Worm (Caenorhabditis elegans): Measurements from ENCODE around the gene nhx-1.
"Not testable (repeated sequence)": the region's sequence is repeated elsewhere in the genome, so short reads cannot be mapped to it uniquely, and the experiment has no call there.

The nhx-1 gene

DNA sequence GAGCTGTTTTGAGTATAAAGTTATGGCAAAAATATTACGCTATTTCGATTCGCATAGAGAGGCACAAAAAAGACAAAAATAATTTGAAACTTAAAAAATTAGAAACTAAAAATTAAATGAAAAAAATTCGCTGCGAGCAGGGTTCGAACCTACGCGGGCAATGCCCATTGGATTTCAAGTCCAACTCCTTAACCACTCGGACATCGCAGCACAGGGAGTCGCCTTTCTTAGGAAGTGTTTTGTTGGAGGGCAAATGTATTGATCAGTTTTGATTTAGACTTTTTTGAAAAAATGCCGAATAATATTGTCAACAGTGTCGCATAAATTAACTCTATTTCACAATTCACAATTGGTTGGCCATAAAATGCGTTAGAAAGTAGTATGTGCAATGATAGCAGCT, 25.6 kb downstream of the nhx-1 start:
- no peak for TF ChIP-seq ceh-13 (GFP tag; optimal IDR thresholded peaks at IDR 0.05)
- no peak for TF ChIP-seq B0310.2 (tag; optimal IDR thresholded peaks at IDR 0.05)
- no peak for TF ChIP-seq pes-1 (GFP tag; IDR thresholded peaks at IDR 0.05)
- no peak for TF ChIP-seq tra-4 (tag; optimal IDR thresholded peaks at IDR 0.05)
- no peak for TF ChIP-seq aly-1 (tag; optimal IDR thresholded peaks at IDR 0.05)
- no peak for TF ChIP-seq sea-1 (GFP tag; conservative IDR thresholded peaks at IDR 0.05)
- TF ChIP-seq hmg-4 (GFP tag; optimal IDR thresholded peaks at IDR 0.05): no peak
- TF ChIP-seq hnd-1 (tag; optimal IDR thresholded peaks at IDR 0.05): no peak
- no peak for TF ChIP-seq flt-1 (GFP tag; IDR thresholded peaks at IDR 0.05)
- TF ChIP-seq ceh-36 (tag; optimal IDR thresholded peaks at IDR 0.05): no peak
- TF ChIP-seq F13C5.2 (tag; optimal IDR thresholded peaks at IDR 0.05): no peak
- no peak for TF ChIP-seq scrt-1 (GFP tag; IDR thresholded peaks at IDR 0.05)
- TF ChIP-seq hmbx-1 (tag; optimal IDR thresholded peaks at IDR 0.05): no peak
- TF ChIP-seq tbx-37 (GFP tag; conservative IDR thresholded peaks at IDR 0.05): no peak
- TF ChIP-seq ama-1 (optimal IDR thresholded peaks at IDR 0.05): no peak
- TF ChIP-seq tbx-11 (GFP tag; IDR thresholded peaks at IDR 0.05): no peak
- TF ChIP-seq ets-7 (tag; optimal IDR thresholded peaks at IDR 0.05): no peak

DNA sequence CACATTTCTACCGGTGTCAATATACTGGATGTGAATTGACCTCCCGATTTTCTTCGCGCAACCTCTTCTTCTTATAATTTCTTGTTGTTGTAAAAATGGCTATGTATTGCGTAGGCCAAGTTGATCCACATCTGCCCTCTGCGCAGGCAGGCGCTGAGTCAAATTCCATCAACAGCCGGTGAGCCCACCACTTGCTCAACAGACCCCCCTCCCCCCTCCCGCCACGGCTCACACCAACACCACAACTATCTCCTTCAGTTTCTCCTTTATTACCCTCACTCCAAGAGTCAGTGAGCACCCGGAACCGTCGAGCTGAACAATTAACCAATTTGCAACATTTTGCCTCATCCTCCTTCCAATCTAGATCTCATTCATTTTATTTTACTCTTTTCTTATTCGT, 27.4 kb downstream of the nhx-1 start:
- TF ChIP-seq hnd-1 (tag; optimal IDR thresholded peaks at IDR 0.05) (no peak), scrt-1 (GFP tag; IDR thresholded peaks at IDR 0.05) (no peak), hmg-4 (GFP tag; optimal IDR thresholded peaks at IDR 0.05) (no peak)

DNA sequence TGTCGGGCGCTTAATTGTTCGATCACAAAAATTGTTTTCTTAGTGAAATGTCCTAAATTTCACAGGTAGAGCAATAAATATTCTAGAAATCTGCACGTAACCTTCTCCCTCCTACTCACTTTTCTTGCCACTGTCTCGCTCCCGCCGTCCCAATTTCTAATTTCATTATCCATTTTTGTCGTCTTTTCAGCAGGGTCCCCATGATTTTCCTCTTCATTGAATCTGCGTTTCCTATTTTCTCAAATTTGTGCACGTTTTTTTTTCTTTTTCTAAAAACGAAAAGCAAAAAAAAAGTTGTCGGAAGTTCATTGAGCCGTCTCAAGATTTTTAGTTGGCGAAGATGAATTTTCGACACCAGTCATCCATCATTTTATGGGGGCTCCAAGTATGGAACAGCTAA, 29.5 kb downstream of the nhx-1 start:
- TF ChIP-seq ceh-36 (tag; optimal IDR thresholded peaks at IDR 0.05) (no peak), sea-1 (GFP tag; conservative IDR thresholded peaks at IDR 0.05) (no peak), ama-1 (optimal IDR thresholded peaks at IDR 0.05) (no peak), F13C5.2 (tag; optimal IDR thresholded peaks at IDR 0.05) (no peak), B0310.2 (tag; optimal IDR thresholded peaks at IDR 0.05) (no peak), ets-7 (tag; optimal IDR thresholded peaks at IDR 0.05) (no peak), tbx-11 (GFP tag; IDR thresholded peaks at IDR 0.05) (no peak), hmg-4 (GFP tag; optimal IDR thresholded peaks at IDR 0.05) (no peak), flt-1 (GFP tag; IDR thresholded peaks at IDR 0.05) (no peak), hnd-1 (tag; optimal IDR thresholded peaks at IDR 0.05) (no peak), ceh-13 (GFP tag; optimal IDR thresholded peaks at IDR 0.05) (no peak), tra-4 (tag; optimal IDR thresholded peaks at IDR 0.05) (no peak), pes-1 (GFP tag; IDR thresholded peaks at IDR 0.05) (no peak), tbx-37 (GFP tag; conservative IDR thresholded peaks at IDR 0.05) (no peak)

DNA sequence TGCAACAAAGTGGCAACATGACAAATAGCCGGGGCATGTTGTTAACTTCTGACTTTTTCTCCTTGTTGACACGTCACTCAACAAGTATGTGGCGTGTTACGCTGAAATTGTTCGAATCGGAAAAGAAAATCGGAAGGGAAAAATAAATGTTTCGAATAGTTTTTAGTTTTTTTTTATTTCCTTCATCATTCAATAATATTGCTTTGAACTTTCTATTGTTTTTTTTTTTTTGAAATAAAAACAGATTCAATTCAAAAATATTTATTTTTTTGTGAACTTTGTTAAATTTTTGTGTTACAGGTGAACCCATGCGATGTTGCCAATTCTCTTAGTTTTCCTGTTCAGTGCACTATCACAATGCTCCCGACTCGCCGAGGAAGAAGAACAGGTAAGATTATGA, 32.7 kb downstream of the nhx-1 start, which contains the start of gene cpd-2:
cpd-2 (plus strand) TSS at position 301 of the 400 bp plus-strand sequence.
- TF ChIP-seq ceh-36 (tag; optimal IDR thresholded peaks at IDR 0.05): no peak
- TF ChIP-seq hmg-4 (GFP tag; optimal IDR thresholded peaks at IDR 0.05): no peak
- TF ChIP-seq aly-1 (tag; optimal IDR thresholded peaks at IDR 0.05): no peak
- TF ChIP-seq flt-1 (GFP tag; IDR thresholded peaks at IDR 0.05): no peak
- TF ChIP-seq hmbx-1 (tag; optimal IDR thresholded peaks at IDR 0.05): no peak
- TF ChIP-seq B0310.2 (tag; optimal IDR thresholded peaks at IDR 0.05): no peak
- TF ChIP-seq ets-7 (tag; optimal IDR thresholded peaks at IDR 0.05): no peak
- TF ChIP-seq tbx-11 (GFP tag; IDR thresholded peaks at IDR 0.05): no peak
- no peak for TF ChIP-seq scrt-1 (GFP tag; IDR thresholded peaks at IDR 0.05)
- no peak for TF ChIP-seq tra-4 (tag; optimal IDR thresholded peaks at IDR 0.05)
- no peak for TF ChIP-seq F13C5.2 (tag; optimal IDR thresholded peaks at IDR 0.05)

ce11 chrX:16055245-16055644, 38.3 kb downstream of the nhx-1 start, which contains the start of gene T27A8.7:
T27A8.7 (plus strand) TSS chrX:16055545.
- no peak for TF ChIP-seq tra-4 (tag; optimal IDR thresholded peaks at IDR 0.05)

ce11 chrX:16056404-16056803, 39.5 kb downstream of the nhx-1 start:
- TF ChIP-seq flt-1 (GFP tag; IDR thresholded peaks at IDR 0.05) (no peak), sea-1 (GFP tag; conservative IDR thresholded peaks at IDR 0.05) (peak; percentile 53; the same call in 1 of the 2 replicates), hmg-4 (GFP tag; optimal IDR thresholded peaks at IDR 0.05) (peak; percentile 50), B0310.2 (tag; optimal IDR thresholded peaks at IDR 0.05) (no peak), ets-7 (tag; optimal IDR thresholded peaks at IDR 0.05) (no peak), tbx-11 (GFP tag; IDR thresholded peaks at IDR 0.05) (0 out of 2 replicates have a peak, but pooled peaks have one; percentile 14), F13C5.2 (tag; optimal IDR thresholded peaks at IDR 0.05) (peak; percentile 85), hmbx-1 (tag; optimal IDR thresholded peaks at IDR 0.05) (no peak), tra-4 (tag; optimal IDR thresholded peaks at IDR 0.05) (no peak), ama-1 (optimal IDR thresholded peaks at IDR 0.05) (no peak), pes-1 (GFP tag; IDR thresholded peaks at IDR 0.05) (peak; percentile 47; the same call in 1 of the 2 replicates), aly-1 (tag; optimal IDR thresholded peaks at IDR 0.05) (no peak), tbx-37 (GFP tag; conservative IDR thresholded peaks at IDR 0.05) (no peak), scrt-1 (GFP tag; IDR thresholded peaks at IDR 0.05) (no peak)

DNA sequence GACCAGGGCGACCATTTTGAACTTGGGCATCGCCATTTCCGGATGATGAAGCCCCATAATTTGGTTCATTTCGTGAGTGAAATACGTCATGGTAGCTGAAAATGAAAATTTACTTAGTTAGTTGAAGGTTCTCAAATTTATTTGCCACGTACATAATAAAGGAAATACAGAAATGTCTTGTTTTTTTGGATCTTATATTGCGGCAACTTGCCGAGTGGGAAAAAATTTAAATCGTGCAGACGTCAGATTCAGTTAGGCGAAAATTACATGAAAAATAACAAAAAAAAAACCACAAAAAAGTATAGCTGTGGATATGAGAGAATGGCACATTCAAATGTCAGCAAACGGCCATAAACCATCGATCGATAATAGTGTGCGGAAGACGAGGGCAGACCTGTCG, 41.9 kb downstream of the nhx-1 start, which contains the start of gene T27A8.2:
T27A8.2 (minus strand) TSS at position 101 of the 400 bp plus-strand sequence.
- TF ChIP-seq B0310.2 (tag; optimal IDR thresholded peaks at IDR 0.05) (no peak), hnd-1 (tag; optimal IDR thresholded peaks at IDR 0.05) (no peak), scrt-1 (GFP tag; IDR thresholded peaks at IDR 0.05) (no peak), tbx-37 (GFP tag; conservative IDR thresholded peaks at IDR 0.05) (no peak), pes-1 (GFP tag; IDR thresholded peaks at IDR 0.05) (no peak), ama-1 (optimal IDR thresholded peaks at IDR 0.05) (no peak), hmg-4 (GFP tag; optimal IDR thresholded peaks at IDR 0.05) (no peak), ets-7 (tag; optimal IDR thresholded peaks at IDR 0.05) (no peak), aly-1 (tag; optimal IDR thresholded peaks at IDR 0.05) (no peak), F13C5.2 (tag; optimal IDR thresholded peaks at IDR 0.05) (no peak), tbx-11 (GFP tag; IDR thresholded peaks at IDR 0.05) (no peak), flt-1 (GFP tag; IDR thresholded peaks at IDR 0.05) (no peak), ceh-36 (tag; optimal IDR thresholded peaks at IDR 0.05) (no peak), tra-4 (tag; optimal IDR thresholded peaks at IDR 0.05) (no peak), sea-1 (GFP tag; conservative IDR thresholded peaks at IDR 0.05) (no peak), ceh-13 (GFP tag; optimal IDR thresholded peaks at IDR 0.05) (no peak), hmbx-1 (tag; optimal IDR thresholded peaks at IDR 0.05) (no peak)

DNA sequence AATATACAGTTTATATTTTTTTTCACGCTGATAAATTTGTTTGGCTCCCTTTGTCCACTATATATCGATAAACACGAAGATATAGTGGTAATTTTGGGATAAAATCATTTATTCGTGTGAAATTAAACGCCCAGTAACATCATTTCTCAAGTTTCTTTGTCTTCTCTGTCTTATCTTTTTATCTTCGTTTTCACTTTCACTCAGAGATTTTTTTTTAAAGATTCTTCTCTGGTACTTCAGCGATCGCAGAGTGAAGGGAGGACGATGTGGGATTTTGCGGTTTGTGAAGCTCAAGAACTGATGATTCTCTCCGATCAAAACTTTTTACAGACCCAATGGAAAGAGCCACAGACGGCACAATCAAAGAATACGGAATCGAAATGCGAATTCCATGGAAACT, 45.5 kb downstream of the nhx-1 start, which contains the start of gene T27A8.3:
T27A8.3 (plus strand) TSS at position 301 of the 400 bp plus-strand sequence.
- not testable (repeated sequence) for TF ChIP-seq pes-1 (GFP tag; IDR thresholded peaks at IDR 0.05); ceh-36 (tag; optimal IDR thresholded peaks at IDR 0.05); ama-1 (optimal IDR thresholded peaks at IDR 0.05)
